Fruit fly (Drosophila melanogaster) Kc167 (cell line): ENCODE results near the gene CtBP.

ENCODE experiments used
- Myc ChIP-seq: fragments of >200 bp; optimal IDR thresholded peaks from 2 replicates; lab custom pipeline; 2017; ENCODE audit warnings: missing external identifiers
- insv ChIP-seq: fragments of >200 bp; optimal IDR thresholded peaks from 3 replicates; lab custom pipeline; 2018; ENCODE audit warnings: missing external identifiers
- psq ChIP-seq: fragments of >200 bp; optimal IDR thresholded peaks from 2 replicates; lab custom pipeline; 2017; ENCODE audit warnings: missing external identifiers

DNA sequence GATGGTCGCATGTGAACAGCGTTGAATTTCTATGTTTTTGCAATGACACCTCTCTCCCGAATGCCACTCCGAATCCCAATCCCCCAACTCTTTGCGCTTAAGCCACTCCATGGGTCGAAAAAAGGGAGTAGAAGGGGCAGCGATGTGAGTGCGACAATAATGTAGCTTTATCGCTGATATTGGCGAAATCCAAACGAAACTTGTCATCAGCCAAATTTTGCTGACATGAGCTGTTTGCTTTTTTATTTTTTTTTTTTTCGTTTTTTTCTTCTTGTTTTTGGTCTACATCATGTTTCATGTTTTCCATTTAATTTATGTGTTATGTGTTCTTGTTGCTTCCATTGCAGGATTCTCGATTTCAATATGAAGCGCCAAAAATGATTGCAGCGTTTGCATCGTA is 7.5 kb downstream of the CtBP start:
- TF ChIP-seq insv (lab: Kevin White, UChicago): no peak
- no peak for TF ChIP-seq psq
- no peak for TF ChIP-seq Myc (lab: Kevin White, UChicago)
